Fruit fly (Drosophila melanogaster) whole organism, embryonic: ENCODE data around the gene CG15343.
A peak's percentile ranks its signal among the peaks of the same experiment; 100 is the strongest.

Experiments used
- ATbp ChIP-seq: fragments of 200-800 bp; sonication (Bioruptor generic); optimal IDR thresholded peaks from 2 replicates; lab custom pipeline; 2017; ENCODE audit warnings: missing biosample characterization, mild to moderate bottlenecking, missing genetic modification characterization, missing genetic modification reagents
- CG10147 ChIP-seq: fragments of 200-800 bp; sonication (Bioruptor generic); optimal IDR thresholded peaks from 2 replicates; lab custom pipeline; 2019; ENCODE audit warnings: missing biosample characterization, mild to moderate bottlenecking, missing genetic modification characterization, moderate library complexity
- CG11398 ChIP-seq: fragments of 200-800 bp; sonication (Bioruptor generic); optimal IDR thresholded peaks from 2 replicates; lab custom pipeline; 2016; ENCODE audit warnings: missing biosample characterization, missing genetic modification characterization
- CG11504 ChIP-seq: fragments of 200-800 bp; sonication (Bioruptor generic); optimal IDR thresholded peaks from 3 replicates; lab custom pipeline; 2019; ENCODE audit warnings: missing biosample characterization, mild to moderate bottlenecking, missing genetic modification characterization, moderate library complexity
- CG13287 ChIP-seq: fragments of 200-800 bp; sonication (Bioruptor generic); IDR thresholded peaks from 2 replicates; pipeline ENCODE4 v1.3.6; 2022; ENCODE audit warnings: missing biosample characterization, missing genetic modification characterization; ENCODE audit not compliant: partially characterized antibody
- CG13775 ChIP-seq: fragments of 200-800 bp; sonication (Bioruptor generic); optimal IDR thresholded peaks from 3 replicates; lab custom pipeline; 2017; ENCODE audit warnings: missing biosample characterization, mild to moderate bottlenecking, missing genetic modification characterization
- CG13894 ChIP-seq: fragments of 200-800 bp; sonication (Bioruptor generic); optimal IDR thresholded peaks from 3 replicates; lab custom pipeline; 2018; ENCODE audit warnings: missing biosample characterization, mild to moderate bottlenecking, missing genetic modification characterization, moderate library complexity
- CG15696 ChIP-seq: fragments of 200-800 bp; sonication (Bioruptor generic); optimal IDR thresholded peaks from 2 replicates; lab custom pipeline; 2019; ENCODE audit warnings: missing biosample characterization, mild to moderate bottlenecking, missing genetic modification characterization, moderate library complexity
- CG1603 ChIP-seq: fragments of 200-800 bp; sonication (Bioruptor generic); optimal IDR thresholded peaks from 2 replicates; lab custom pipeline; 2019; ENCODE audit warnings: missing biosample characterization, mild to moderate bottlenecking, missing genetic modification characterization, moderate library complexity
- CG1647 ChIP-seq: fragments of 200-800 bp; sonication (Bioruptor generic); optimal IDR thresholded peaks from 3 replicates; lab custom pipeline; 2016; ENCODE audit warnings: missing biosample characterization, missing genetic modification characterization
- CG17186 ChIP-seq: fragments of 200-800 bp; sonication (Bioruptor generic); optimal IDR thresholded peaks from 3 replicates; lab custom pipeline; 2017; ENCODE audit warnings: missing biosample characterization, missing genetic modification reagents, missing genetic modification characterization
- CG17802 ChIP-seq: fragments of 200-800 bp; sonication (Bioruptor generic); optimal IDR thresholded peaks from 2 replicates; lab custom pipeline; 2018; ENCODE audit warnings: missing biosample characterization, mild to moderate bottlenecking, missing genetic modification characterization, moderate library complexity
- CG17912 ChIP-seq: fragments of 200-800 bp; sonication (Bioruptor generic); optimal IDR thresholded peaks from 2 replicates; lab custom pipeline; 2018; ENCODE audit warnings: missing biosample characterization, mild to moderate bottlenecking, missing genetic modification characterization
- CG2116 ChIP-seq: fragments of 200-800 bp; sonication (Bioruptor generic); optimal IDR thresholded peaks from 3 replicates; lab custom pipeline; 2018; ENCODE audit warnings: missing biosample characterization, mild to moderate bottlenecking, missing genetic modification characterization
- CG32532 ChIP-seq: fragments of 200-800 bp; sonication (Bioruptor generic); IDR thresholded peaks from 2 replicates; pipeline ENCODE4 v1.3.6; 2022; ENCODE audit warnings: missing biosample characterization, missing genetic modification characterization
- CG34224 ChIP-seq: fragments of 200-800 bp; sonication (Bioruptor generic); IDR thresholded peaks from 3 replicates; pipeline ENCODE4 v1.3.6; 2022; ENCODE audit warnings: missing biosample characterization, missing genetic modification characterization; ENCODE audit not compliant: partially characterized antibody
- CG4282 ChIP-seq: fragments of 200-800 bp; sonication (Bioruptor generic); optimal IDR thresholded peaks from 2 replicates; lab custom pipeline; 2016; ENCODE audit warnings: missing biosample characterization, missing genetic modification characterization
- CG5245 ChIP-seq: fragments of 200-800 bp; sonication (Bioruptor generic); optimal IDR thresholded peaks from 3 replicates; lab custom pipeline; 2016; ENCODE audit warnings: missing biosample characterization, missing genetic modification characterization
- CG6854 ChIP-seq: fragments of 200-800 bp; sonication (Bioruptor generic); optimal IDR thresholded peaks from 3 replicates; lab custom pipeline; 2017; ENCODE audit warnings: missing biosample characterization, mild to moderate bottlenecking, missing genetic modification characterization
- CG8290 ChIP-seq, 3 experiments: fragments of 200-800 bp; sonication (Bioruptor generic); optimal IDR thresholded peaks; 2 replicates each; lab custom pipeline; 2016 to 2019; ENCODE audit warnings: missing biosample characterization in 3 of 3, missing genetic modification characterization in 3 of 3, mild to moderate bottlenecking in 2 of 3, moderate library complexity in 1 of 3
- CG8924 ChIP-seq: fragments of 200-800 bp; optimal IDR thresholded peaks from 3 replicates; lab custom pipeline; 2019; ENCODE audit warnings: missing biosample characterization, mild to moderate bottlenecking, missing genetic modification characterization, moderate library complexity
- CG9609 ChIP-seq: fragments of 200-800 bp; sonication (Bioruptor generic); optimal IDR thresholded peaks from 3 replicates; lab custom pipeline; 2016; ENCODE audit warnings: missing biosample characterization, missing genetic modification characterization
- CG9797 ChIP-seq: fragments of 200-800 bp; sonication (Bioruptor generic); optimal IDR thresholded peaks from 3 replicates; lab custom pipeline; 2018; ENCODE audit warnings: missing biosample characterization, mild to moderate bottlenecking, missing genetic modification characterization
- Dref ChIP-seq: fragments of 200-800 bp; sonication (Bioruptor generic); IDR thresholded peaks from 2 replicates; pipeline ENCODE4 v1.3.6; 2022; ENCODE audit warnings: missing biosample characterization, missing genetic modification characterization
- HmgZ ChIP-seq: fragments of 200-800 bp; sonication (Bioruptor generic); optimal IDR thresholded peaks from 2 replicates; lab custom pipeline; 2018; ENCODE audit warnings: missing biosample characterization, mild to moderate bottlenecking, missing genetic modification characterization
- MBD-R2 ChIP-seq: fragments of 200-800 bp; sonication (Bioruptor generic); IDR thresholded peaks from 2 replicates; pipeline ENCODE4 v1.3.6; 2022; ENCODE audit warnings: missing biosample characterization, missing genetic modification characterization
- MESR4 ChIP-seq: fragments of 200-800 bp; sonication (Bioruptor generic); optimal IDR thresholded peaks from 2 replicates; lab custom pipeline; 2018; ENCODE audit warnings: missing biosample characterization, mild to moderate bottlenecking, missing genetic modification characterization, moderate library complexity
- Myb ChIP-seq: fragments of 200-800 bp; sonication (Bioruptor generic); optimal IDR thresholded peaks from 2 replicates; lab custom pipeline; 2016; ENCODE audit warnings: missing biosample characterization, missing genetic modification characterization
- NC2β ChIP-seq: fragments of 200-800 bp; sonication (Bioruptor generic); optimal IDR thresholded peaks from 2 replicates; lab custom pipeline; 2016; ENCODE audit warnings: missing biosample characterization, missing genetic modification characterization
- Scr ChIP-seq: fragments of 200-800 bp; sonication (Bioruptor generic); IDR thresholded peaks from 2 replicates; pipeline ENCODE4 v1.3.6; 2022; ENCODE audit warnings: missing biosample characterization, missing genetic modification characterization; ENCODE audit not compliant: partially characterized antibody
- Sin3A ChIP-seq: fragments of >200 bp; optimal IDR thresholded peaks from 2 replicates; lab custom pipeline; 2018
- amos ChIP-seq: fragments of 200-800 bp; sonication (Bioruptor generic); IDR thresholded peaks from 2 replicates; pipeline ENCODE4 v1.3.6; 2022; ENCODE audit warnings: missing biosample characterization, missing genetic modification characterization; ENCODE audit not compliant: partially characterized antibody
- ato ChIP-seq: fragments of 200-800 bp; sonication (Bioruptor generic); IDR thresholded peaks from 2 replicates; pipeline ENCODE4 v1.3.6; 2022; ENCODE audit warnings: missing biosample characterization, missing genetic modification characterization; ENCODE audit not compliant: partially characterized antibody
- bbx ChIP-seq: fragments of 200-800 bp; sonication (Bioruptor generic); IDR thresholded peaks from 2 replicates; pipeline ENCODE4 v1.3.6; 2022; ENCODE audit warnings: missing biosample characterization, missing genetic modification characterization; ENCODE audit not compliant: partially characterized antibody
- chinmo ChIP-seq: fragments of 200-800 bp; sonication (Bioruptor generic); IDR thresholded peaks from 4 replicates; pipeline ENCODE4 v1.3.6; 2022; ENCODE audit warnings: missing biosample characterization, missing genetic modification characterization; ENCODE audit not compliant: partially characterized antibody
- crp ChIP-seq, 2 experiments: fragments of 200-800 bp; sonication (Bioruptor generic); optimal IDR thresholded peaks; 2 replicates in 1 of 2; 3 replicates in 1 of 2; lab custom pipeline; 2017; ENCODE audit warnings: missing biosample characterization in 2 of 2, missing genetic modification characterization in 2 of 2, mild to moderate bottlenecking in 1 of 2, moderate library complexity in 1 of 2
- dati ChIP-seq: fragments of 200-800 bp; sonication (Bioruptor generic); IDR thresholded peaks from 2 replicates; pipeline ENCODE4 v1.3.6; 2022; ENCODE audit warnings: missing biosample characterization, missing genetic modification characterization
- gfzf ChIP-seq: fragments of 200-800 bp; sonication (Bioruptor generic); optimal IDR thresholded peaks from 2 replicates; lab custom pipeline; 2016; ENCODE audit warnings: missing biosample characterization, mild to moderate bottlenecking, missing genetic modification characterization, moderate library complexity
- lbe ChIP-seq: fragments of 200-800 bp; sonication (Bioruptor generic); optimal IDR thresholded peaks from 2 replicates; lab custom pipeline; 2016; ENCODE audit warnings: missing biosample characterization, mild to moderate bottlenecking, missing genetic modification characterization
- nerfin-2 ChIP-seq: fragments of 200-800 bp; sonication (Bioruptor generic); IDR thresholded peaks from 2 replicates; pipeline ENCODE4 v1.3.6; 2022; ENCODE audit warnings: missing biosample characterization, missing genetic modification characterization; ENCODE audit not compliant: partially characterized antibody
- nom ChIP-seq: fragments of 200-800 bp; sonication (Bioruptor generic); optimal IDR thresholded peaks from 2 replicates; lab custom pipeline; 2017; ENCODE audit warnings: missing biosample characterization, missing genetic modification characterization, mild to moderate bottlenecking, moderate library complexity, missing genetic modification reagents
- otp ChIP-seq: fragments of 200-800 bp; sonication (Bioruptor generic); IDR thresholded peaks from 3 replicates; pipeline ENCODE4, ENCODE4 v1.3.6; 2022; ENCODE audit warnings: missing biosample characterization, missing genetic modification characterization
- psq ChIP-seq: fragments of 200-800 bp; sonication (Bioruptor generic); optimal IDR thresholded peaks from 2 replicates; lab custom pipeline; 2017; ENCODE audit warnings: missing biosample characterization, missing genetic modification characterization
- tna ChIP-seq: fragments of 200-800 bp; sonication (Bioruptor generic); IDR thresholded peaks from 2 replicates; pipeline ENCODE4 v1.3.6; 2022; ENCODE audit warnings: missing biosample characterization, missing genetic modification characterization; ENCODE audit not compliant: partially characterized antibody
- vnd ChIP-seq: fragments of 200-800 bp; sonication (Bioruptor generic); IDR thresholded peaks from 3 replicates; pipeline ENCODE4 v1.3.6; 2022; ENCODE audit warnings: missing biosample characterization, missing genetic modification characterization; ENCODE audit not compliant: partially characterized antibody
- zen2 ChIP-seq: fragments of 200-800 bp; sonication (Bioruptor generic); IDR thresholded peaks from 3 replicates; pipeline ENCODE4 v1.3.6; 2022; ENCODE audit warnings: missing biosample characterization, missing genetic modification characterization; ENCODE audit not compliant: partially characterized antibody

Gene CG15343

DNA sequence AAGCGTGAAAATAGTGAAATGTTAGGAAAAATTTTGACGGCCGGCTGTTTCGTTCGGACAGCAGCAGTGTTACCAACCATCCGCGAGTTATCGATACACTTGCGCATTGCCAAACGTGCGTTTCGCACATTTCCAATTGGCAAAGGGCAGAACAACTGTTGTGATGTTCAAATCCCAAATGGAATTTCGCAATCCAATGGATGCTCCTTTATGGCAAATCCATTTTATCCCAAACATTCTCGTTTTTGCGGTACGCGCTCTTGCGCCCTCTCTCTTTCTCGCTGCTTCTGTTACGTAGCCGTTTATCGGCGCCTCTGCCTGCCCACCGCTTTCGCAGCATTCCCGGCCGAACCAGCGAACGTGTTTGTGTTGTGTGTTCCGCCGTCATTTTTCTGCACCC, 30.4 kb downstream of the CG15343 start (continued):
- TF ChIP-seq CG17912 (no peak), CG8924 (no peak), CG13775 (GFP tag; lab: Kevin White, UChicago) (no peak), nom (peak; percentile 11), Sin3A (lab: Kevin White, UChicago) (no peak), tna (GFP tag; lab: Robert Waterston, UW) (no peak), crp (GFP tag; optimal IDR thresholded peaks at IDR 0.05; lab: Kevin White, UChicago) (peak in 1 of 2 experiments; percentile 29), MBD-R2 (GFP tag; lab: Robert Waterston, UW) (peak; percentile 52; the same call in 1 of the 2 replicates), bbx (GFP tag; lab: Robert Waterston, UW) (peak; percentile 36; the same call in 1 of the 2 replicates)

DNA sequence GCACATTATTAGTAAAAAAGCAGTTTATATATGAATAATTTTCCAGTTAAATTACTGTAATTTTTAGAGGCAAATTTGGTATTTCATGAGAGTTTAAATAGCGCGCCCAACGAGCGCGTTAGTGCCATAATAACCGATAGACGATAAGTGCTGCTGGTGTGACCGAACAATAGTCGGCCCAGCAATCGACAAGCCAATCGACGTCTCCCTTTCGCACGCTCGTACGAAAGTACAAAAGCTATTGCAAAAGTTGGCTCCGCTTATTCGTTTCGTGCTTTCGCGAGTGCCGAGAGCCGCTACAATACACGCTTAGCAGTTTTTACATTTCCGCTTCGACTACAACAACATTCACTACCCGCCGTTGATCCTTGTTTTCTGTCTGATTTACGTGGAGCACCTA, 31.3 kb downstream of the CG15343 start, which contains the start of gene Trxr1:
Gene Trxr1 (plus strand): TSS at position 231 of the 400 bp plus-strand sequence.
- TF ChIP-seq MESR4 (GFP tag; lab: Kevin White, UChicago) (peak; percentile 19), CG4282 (GFP tag; lab: Kevin White, UChicago) (no peak), CG9797 (GFP tag; lab: Kevin White, UChicago) (peak; percentile 64), amos (GFP tag; lab: Robert Waterston, UW) (peak; percentile 67; the same call in 1 of the 2 replicates), MBD-R2 (GFP tag; lab: Robert Waterston, UW) (peak; percentile 58), ATbp (GFP tag; lab: Kevin White, UChicago) (no peak), dati (GFP tag; lab: Robert Waterston, UW) (no peak), CG1603 (peak; percentile 43), CG15696 (tag; lab: Kevin White, UChicago) (no peak), CG17186 (GFP tag; lab: Kevin White, UChicago) (peak; percentile 22), CG13894 (tag; lab: Kevin White, UChicago) (peak; percentile 22), Dref (GFP tag; lab: Robert Waterston, UW) (peak; percentile 93), nerfin-2 (GFP tag; lab: Robert Waterston, UW) (peak; percentile 74), NC2β (GFP tag; lab: Kevin White, UChicago) (no peak), CG17802 (no peak), CG9609 (no peak), CG6854 (GFP tag; lab: Kevin White, UChicago) (no peak), psq (peak; percentile 79), Myb (GFP tag; lab: Kevin White, UChicago) (peak; percentile 10), tna (GFP tag; lab: Robert Waterston, UW) (peak; percentile 76), otp (GFP tag; lab: Robert Waterston, UW) (no peak), CG5245 (GFP tag; lab: Kevin White, UChicago) (no peak), chinmo (GFP tag; lab: Robert Waterston, UW) (0 out of 4 replicates have a peak, but pooled peaks have one; percentile 51), CG2116 (GFP tag; lab: Kevin White, UChicago) (peak; percentile 65), zen2 (peak; percentile 18; the same call in 1 of the 3 replicates), CG11504 (tag; lab: Kevin White, UChicago) (no peak), CG32532 (GFP tag; lab: Robert Waterston, UW) (peak; percentile 19; the same call in 1 of the 2 replicates), CG34224 (GFP tag; lab: Robert Waterston, UW) (peak; percentile 61; the same call in 2 of the 3 replicates), CG1647 (GFP tag; lab: Kevin White, UChicago) (no peak), Sin3A (lab: Kevin White, UChicago) (peak; percentile 1), CG13287 (peak; percentile 71), CG11398 (no peak), HmgZ (peak; percentile 67), vnd (peak; percentile 57), lbe (GFP tag; lab: Kevin White, UChicago) (peak; percentile 21), CG10147 (GFP tag; lab: Kevin White, UChicago) (peak; percentile 1), CG8290 (GFP tag; optimal IDR thresholded peaks at IDR 0.05; lab: Kevin White, UChicago) (no peak), CG8290 (tag; optimal IDR thresholded peaks at IDR 0.05; lab: Kevin White, UChicago) (peak in 1 of 2 experiments; percentile 15), Scr (GFP tag; lab: Robert Waterston, UW) (peak; percentile 38; the same call in 1 of the 2 replicates), gfzf (GFP tag; lab: Kevin White, UChicago) (peak; percentile 79), ato (peak; percentile 53; the same call in 1 of the 2 replicates)
